Fruit fly (Drosophila melanogaster) S2 (cell line): ENCODE data around the gene Gba1a.

Source experiments
- CG8478 ChIP-seq: fragments of >200 bp; optimal IDR thresholded peaks from 2 replicates; lab custom pipeline; 2018
- CTCF ChIP-seq, 2 experiments: fragments of >200 bp; optimal IDR thresholded peaks; 2 replicates each; lab custom pipeline; 2018

DNA sequence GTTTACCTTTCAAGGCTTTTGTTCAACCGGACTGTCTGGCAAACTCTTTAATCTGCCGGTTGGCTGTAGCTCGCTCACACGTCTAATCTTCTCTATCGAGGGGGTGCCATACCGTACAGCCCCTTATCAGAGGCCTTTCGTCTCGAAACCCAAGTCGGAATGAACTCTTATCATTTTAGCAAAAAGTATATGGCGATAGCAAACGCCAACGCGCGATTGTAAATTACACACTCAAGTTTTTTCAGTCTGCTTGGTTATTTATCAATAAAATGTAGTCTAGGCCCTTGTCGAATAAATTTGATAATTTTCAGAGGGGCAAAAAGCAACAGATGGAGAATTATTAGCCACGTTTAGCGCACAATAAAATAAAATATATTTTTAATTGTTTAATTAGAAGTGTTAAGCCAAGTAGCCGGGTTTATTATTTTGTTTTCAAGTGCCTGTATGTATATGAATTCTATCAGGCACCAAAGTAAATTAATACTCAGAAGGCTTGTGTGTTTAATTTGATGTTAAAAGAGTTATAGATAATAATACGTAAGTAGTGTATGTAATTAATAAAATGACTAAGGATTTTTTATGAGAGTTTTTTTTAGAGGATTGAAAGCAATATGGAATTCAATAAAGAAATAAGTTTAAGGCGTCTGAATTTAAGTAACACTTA is 24.6 kb downstream of the Gba1a start:
- TF ChIP-seq CTCF (optimal IDR thresholded peaks at IDR 0.05; lab: Kevin White, UChicago) = no peak
- TF ChIP-seq CG8478 = no peak
